Worm (Caenorhabditis elegans) whole organism, L3 larva: ENCODE results near the gene F38E9.1.

Source experiments
- R02D3.7 ChIP-seq: fragments of 150-350 bp; optimal IDR thresholded peaks from 2 replicates; lab custom pipeline; 2014; ENCODE audit warnings: missing biosample characterization, missing genetic modification characterization
- ZK546.5 ChIP-seq: sonication (generic microtip); optimal IDR thresholded peaks from 2 replicates; lab custom pipeline; 2017; ENCODE audit warnings: missing biosample characterization, missing genetic modification characterization
- aly-2 ChIP-seq: fragments of 150-350 bp; optimal IDR thresholded peaks from 2 replicates; lab custom pipeline; 2014; ENCODE audit warnings: missing biosample characterization, missing genetic modification characterization
- ama-1 ChIP-seq: fragments of 150-350 bp; optimal IDR thresholded peaks from 2 replicates; lab custom pipeline; 2018
- ceh-16 ChIP-seq: sonication (generic microtip); optimal IDR thresholded peaks from 2 replicates; lab custom pipeline; 2017; ENCODE audit warnings: missing biosample characterization, missing genetic modification characterization
- ceh-28 ChIP-seq: fragments of 150-350 bp; optimal IDR thresholded peaks from 2 replicates; lab custom pipeline; 2014; ENCODE audit warnings: missing biosample characterization, missing genetic modification reagents, missing genetic modification characterization
- ceh-82 ChIP-seq: fragments of 150-350 bp; optimal IDR thresholded peaks from 2 replicates; lab custom pipeline; 2014; ENCODE audit warnings: missing biosample characterization, missing genetic modification characterization
- ceh-9 ChIP-seq: sonication (generic microtip); optimal IDR thresholded peaks from 2 replicates; lab custom pipeline; 2018; ENCODE audit warnings: missing biosample characterization, missing genetic modification characterization
- daf-12 ChIP-seq: fragments of 150-350 bp; optimal IDR thresholded peaks from 2 replicates; lab custom pipeline; 2014; ENCODE audit warnings: missing biosample characterization, missing genetic modification reagents, missing genetic modification characterization
- egl-27 ChIP-seq: sonication (generic microtip); optimal IDR thresholded peaks from 4 replicates; lab custom pipeline; 2017; ENCODE audit warnings: missing biosample characterization, missing genetic modification reagents, missing genetic modification characterization
- egl-5 ChIP-seq: fragments of 150-350 bp; optimal IDR thresholded peaks from 2 replicates; lab custom pipeline; 2017; ENCODE audit warnings: missing biosample characterization, missing genetic modification reagents, missing genetic modification characterization, inconsistent platforms
- elt-1 ChIP-seq: fragments of 150-350 bp; optimal IDR thresholded peaks from 2 replicates; lab custom pipeline; 2014; ENCODE audit warnings: missing biosample characterization, missing genetic modification characterization
- elt-2 ChIP-seq: sonication (generic microtip); optimal IDR thresholded peaks from 2 replicates; lab custom pipeline; 2016; ENCODE audit warnings: missing genetic modification reagents, mild to moderate bottlenecking, missing genetic modification characterization, missing compliant biosample characterization
- elt-3 ChIP-seq, 3 experiments: fragments of 150-350 bp in 1 of 3; sonication (generic microtip) in 2 of 3; optimal IDR thresholded peaks; 2 replicates in 2 of 3; 4 replicates in 1 of 3; lab custom pipeline; 2014 to 2017; ENCODE audit warnings: missing biosample characterization in 3 of 3, missing genetic modification characterization in 3 of 3
- eor-1 ChIP-seq, 2 experiments: fragments of 150-350 bp; optimal IDR thresholded peaks; 2 replicates each; lab custom pipeline; 2014 to 2018; ENCODE audit warnings: missing biosample characterization in 2 of 2, missing genetic modification characterization in 2 of 2
- fkh-10 ChIP-seq: sonication (generic microtip); optimal IDR thresholded peaks from 2 replicates; lab custom pipeline; 2017; ENCODE audit warnings: missing biosample characterization, missing genetic modification reagents, missing genetic modification characterization
- fkh-2 ChIP-seq: fragments of 150-350 bp; optimal IDR thresholded peaks from 2 replicates; lab custom pipeline; 2014; ENCODE audit warnings: missing biosample characterization, missing genetic modification reagents, missing genetic modification characterization
- fos-1 ChIP-seq: fragments of 150-350 bp; optimal IDR thresholded peaks from 2 replicates; lab custom pipeline; 2014; ENCODE audit warnings: missing biosample characterization, missing genetic modification characterization
- hmg-11 ChIP-seq: sonication (generic microtip); optimal IDR thresholded peaks from 2 replicates; lab custom pipeline; 2016; ENCODE audit warnings: missing genetic modification characterization, missing compliant biosample characterization
- jun-1 ChIP-seq: fragments of 150-350 bp; optimal IDR thresholded peaks from 2 replicates; lab custom pipeline; 2014; ENCODE audit warnings: missing biosample characterization, missing genetic modification reagents, missing genetic modification characterization
- lin-15B ChIP-seq: fragments of 150-350 bp; optimal IDR thresholded peaks from 2 replicates; lab custom pipeline; 2014; ENCODE audit warnings: missing biosample characterization, missing genetic modification characterization
- lin-39 ChIP-seq: fragments of 150-350 bp; optimal IDR thresholded peaks from 2 replicates; lab custom pipeline; 2018; ENCODE audit warnings: missing biosample characterization, missing genetic modification reagents, missing genetic modification characterization
- lsy-12 ChIP-seq: sonication (generic microtip); optimal IDR thresholded peaks from 2 replicates; lab custom pipeline; 2016; ENCODE audit warnings: mild to moderate bottlenecking, missing genetic modification characterization, missing compliant biosample characterization
- mdl-1 ChIP-seq: fragments of 150-350 bp; optimal IDR thresholded peaks from 2 replicates; lab custom pipeline; 2014; ENCODE audit warnings: missing biosample characterization, missing genetic modification characterization
- mml-1 ChIP-seq: fragments of 150-350 bp; sonication (generic microtip); optimal IDR thresholded peaks from 3 replicates; lab custom pipeline; 2014; ENCODE audit warnings: missing biosample characterization, missing genetic modification characterization
- nfya-1 ChIP-seq: sonication (generic microtip); optimal IDR thresholded peaks from 2 replicates; lab custom pipeline; 2017; ENCODE audit warnings: missing genetic modification characterization, mild to moderate bottlenecking, missing compliant biosample characterization, antibody characterized with exemption, moderate library complexity; ENCODE audit not compliant: insufficient read depth
- nhr-11 ChIP-seq: fragments of 150-350 bp; optimal IDR thresholded peaks from 2 replicates; lab custom pipeline; 2014; ENCODE audit warnings: missing biosample characterization, missing genetic modification characterization
- nhr-12 ChIP-seq: fragments of 150-350 bp; optimal IDR thresholded peaks from 2 replicates; lab custom pipeline; 2014; ENCODE audit warnings: missing biosample characterization, missing genetic modification characterization
- nhr-23 ChIP-seq: fragments of 150-350 bp; optimal IDR thresholded peaks from 2 replicates; lab custom pipeline; 2014; ENCODE audit warnings: missing biosample characterization, missing genetic modification reagents, missing genetic modification characterization
- nhr-237 ChIP-seq: fragments of 150-350 bp; optimal IDR thresholded peaks from 2 replicates; lab custom pipeline; 2014; ENCODE audit warnings: missing biosample characterization, missing genetic modification characterization
- nhr-25 ChIP-seq: sonication (generic microtip); optimal IDR thresholded peaks from 2 replicates; lab custom pipeline; 2017; ENCODE audit warnings: missing biosample characterization, missing genetic modification characterization
- nhr-28 ChIP-seq: fragments of 150-350 bp; optimal IDR thresholded peaks from 2 replicates; lab custom pipeline; 2014; ENCODE audit warnings: missing biosample characterization, missing genetic modification characterization
- nhr-43 ChIP-seq: sonication (generic microtip); optimal IDR thresholded peaks from 2 replicates; lab custom pipeline; 2016; ENCODE audit warnings: mild to moderate bottlenecking, missing genetic modification characterization, missing compliant biosample characterization; ENCODE audit not compliant: poor library complexity, severe bottlenecking
- nhr-67 ChIP-seq: fragments of 150-350 bp; optimal IDR thresholded peaks from 2 replicates; lab custom pipeline; 2014; ENCODE audit warnings: missing biosample characterization, missing genetic modification characterization
- nhr-76 ChIP-seq: fragments of 150-350 bp; sonication (generic microtip); optimal IDR thresholded peaks from 5 replicates; lab custom pipeline; 2014; ENCODE audit warnings: missing biosample characterization, missing genetic modification characterization
- nhr-77 ChIP-seq: fragments of 150-350 bp; optimal IDR thresholded peaks from 2 replicates; lab custom pipeline; 2014; ENCODE audit warnings: missing biosample characterization, missing genetic modification characterization
- pha-4 ChIP-seq: fragments of 150-350 bp; optimal IDR thresholded peaks from 2 replicates; lab custom pipeline; 2014; ENCODE audit warnings: missing biosample characterization, missing genetic modification reagents, missing genetic modification characterization
- pqm-1 ChIP-seq: fragments of 150-350 bp; optimal IDR thresholded peaks from 2 replicates; lab custom pipeline; 2017; ENCODE audit warnings: missing biosample characterization, missing genetic modification characterization, inconsistent platforms
- sea-2 ChIP-seq: fragments of 150-350 bp; sonication (generic microtip); optimal IDR thresholded peaks from 4 replicates; lab custom pipeline; 2014; ENCODE audit warnings: missing biosample characterization, missing genetic modification reagents, missing genetic modification characterization
- skn-1 ChIP-seq: fragments of 150-350 bp; optimal IDR thresholded peaks from 2 replicates; lab custom pipeline; 2014; ENCODE audit warnings: missing biosample characterization, missing genetic modification characterization
- snpc-4 ChIP-seq: fragments of 150-350 bp; optimal IDR thresholded peaks from 2 replicates; lab custom pipeline; 2014; ENCODE audit warnings: missing biosample characterization, missing genetic modification characterization
- tbx-2 ChIP-seq: sonication (generic microtip); optimal IDR thresholded peaks from 2 replicates; lab custom pipeline; 2016; ENCODE audit warnings: mild to moderate bottlenecking, missing genetic modification characterization, missing compliant biosample characterization
- unc-39 ChIP-seq: sonication (generic microtip); optimal IDR thresholded peaks from 4 replicates; lab custom pipeline; 2017; ENCODE audit warnings: missing biosample characterization, missing genetic modification characterization
- unc-62 ChIP-seq: fragments of 150-350 bp; sonication (generic microtip); optimal IDR thresholded peaks from 4 replicates; lab custom pipeline; 2014; ENCODE audit warnings: missing biosample characterization, missing genetic modification reagents, missing genetic modification characterization
- zag-1 ChIP-seq: fragments of 150-350 bp; optimal IDR thresholded peaks from 2 replicates; lab custom pipeline; 2014; ENCODE audit warnings: missing biosample characterization, missing genetic modification characterization
- ztf-11 ChIP-seq: fragments of 150-350 bp; optimal IDR thresholded peaks from 2 replicates; lab custom pipeline; 2014; ENCODE audit warnings: missing biosample characterization, missing genetic modification characterization
- ztf-4 ChIP-seq: fragments of 150-350 bp; optimal IDR thresholded peaks from 2 replicates; lab custom pipeline; 2014; ENCODE audit warnings: missing biosample characterization, missing genetic modification characterization

The F38E9.1 gene

ce11 chrX:16445793-16446248 is 25.0 kb upstream of the F38E9.1 start, which contains the start of gene twf-2:
Gene twf-2, plus strand, starts transcription at chrX:16446197.
- TF ChIP-seq nhr-43 (no peak), nhr-76 (tag; lab: Kevin White, UChicago) (no peak), daf-12 (tag; lab: Kevin White, UChicago) (no peak), snpc-4 (tag; lab: Kevin White, UChicago) (peak; percentile 66), fkh-10 (no peak), nhr-12 (no peak), tbx-2 (tag; lab: Kevin White, UChicago) (peak; percentile 40), fkh-2 (tag; lab: Kevin White, UChicago) (no peak), mdl-1 (tag; lab: Kevin White, UChicago) (peak; percentile 40), elt-3 (tag; optimal IDR thresholded peaks at IDR 0.05; lab: Kevin White, UChicago) (no peak), nhr-77 (tag; lab: Kevin White, UChicago) (no peak), unc-62 (peak; percentile 63), egl-27 (tag; lab: Kevin White, UChicago) (no peak), lsy-12 (tag; lab: Kevin White, UChicago) (peak; percentile 70), elt-1 (tag; lab: Kevin White, UChicago) (peak; percentile 39), ZK546.5 (tag; lab: Kevin White, UChicago) (no peak), ceh-16 (no peak), lin-39 (tag; lab: Kevin White, UChicago) (peak; percentile 79), mml-1 (tag; lab: Kevin White, UChicago) (no peak), lin-15B (tag; lab: Kevin White, UChicago) (peak; percentile 47), aly-2 (tag; lab: Kevin White, UChicago) (no peak), eor-1 (tag; optimal IDR thresholded peaks at IDR 0.05; lab: Kevin White, UChicago) (no peak), skn-1 (tag; lab: Kevin White, UChicago) (no peak), nhr-23 (tag; lab: Kevin White, UChicago) (peak; percentile 56), ceh-82 (tag; lab: Kevin White, UChicago) (no peak), jun-1 (tag; lab: Kevin White, UChicago) (peak; percentile 9), sea-2 (no peak), zag-1 (tag; lab: Kevin White, UChicago) (no peak), ztf-4 (peak; percentile 8), ztf-11 (tag; lab: Kevin White, UChicago) (no peak), ceh-9 (no peak), egl-5 (tag; lab: Kevin White, UChicago) (peak; percentile 88), elt-2 (peak; percentile 61), R02D3.7 (tag; lab: Kevin White, UChicago) (no peak), ama-1 (lab: Kevin White, UChicago) (peak; percentile 6), nhr-237 (tag; lab: Kevin White, UChicago) (no peak), pha-4 (peak; percentile 87), nfya-1 (tag; lab: Kevin White, UChicago) (peak; percentile 80), nhr-67 (no peak), pqm-1 (tag; lab: Kevin White, UChicago) (peak; percentile 48), hmg-11 (tag; lab: Kevin White, UChicago) (peak; percentile 90), fos-1 (tag; lab: Kevin White, UChicago) (no peak), nhr-11 (tag; lab: Kevin White, UChicago) (no peak), unc-39 (tag; lab: Kevin White, UChicago) (no peak), nhr-25 (tag; lab: Kevin White, UChicago) (peak; percentile 35), nhr-28 (no peak), ceh-28 (tag; lab: Kevin White, UChicago) (no peak)
- TF ChIP-seq, all 47 proteins: peak for 19
